Worm (Caenorhabditis elegans) whole organism, late embryonic: ENCODE data around the gene B0336.7.

Source experiments
- C08G9.2 ChIP-seq: sonication (generic microtip); optimal IDR thresholded peaks from 2 replicates; lab custom pipeline; 2016; ENCODE audit warnings: mild to moderate bottlenecking, missing genetic modification characterization, moderate library complexity, missing compliant biosample characterization
- C38D4.7 ChIP-seq: fragments of 200-800 bp; sonication (Bioruptor generic); optimal IDR thresholded peaks from 2 replicates; lab custom pipeline; 2018; ENCODE audit warnings: mild to moderate bottlenecking, missing genetic modification characterization, moderate library complexity, missing compliant biosample characterization
- F13H6.1 ChIP-seq: sonication (generic microtip); optimal IDR thresholded peaks from 2 replicates; lab custom pipeline; 2016; ENCODE audit warnings: missing genetic modification characterization, missing compliant biosample characterization
- K09A11.1 ChIP-seq: sonication (generic microtip); optimal IDR thresholded peaks from 2 replicates; lab custom pipeline; 2017; ENCODE audit warnings: antibody characterized with exemption, mild to moderate bottlenecking, missing genetic modification characterization, missing compliant biosample characterization; ENCODE audit not compliant: insufficient read depth
- T23F11.4 ChIP-seq: fragments of 200-800 bp; sonication (Bioruptor generic); optimal IDR thresholded peaks from 2 replicates; lab custom pipeline; 2018; ENCODE audit warnings: mild to moderate bottlenecking, missing genetic modification characterization, missing compliant biosample characterization
- Y22D7AL.16 ChIP-seq: sonication (generic microtip); optimal IDR thresholded peaks from 2 replicates; lab custom pipeline; 2016; ENCODE audit warnings: missing genetic modification characterization, missing compliant biosample characterization
- ahr-1 ChIP-seq: sonication (generic microtip); optimal IDR thresholded peaks from 2 replicates; lab custom pipeline; 2016; ENCODE audit warnings: missing genetic modification characterization, missing compliant biosample characterization
- ceh-14 ChIP-seq: sonication (generic microtip); optimal IDR thresholded peaks from 2 replicates; lab custom pipeline; 2016; ENCODE audit warnings: missing genotype, missing genetic modification characterization, missing compliant biosample characterization
- ceh-2 ChIP-seq: sonication (generic microtip); optimal IDR thresholded peaks from 2 replicates; lab custom pipeline; 2016; ENCODE audit warnings: missing genotype, missing genetic modification characterization, missing compliant biosample characterization
- ceh-31 ChIP-seq: sonication (generic microtip); optimal IDR thresholded peaks from 2 replicates; lab custom pipeline; 2016; ENCODE audit warnings: missing genetic modification characterization, missing compliant biosample characterization
- ceh-34 ChIP-seq: sonication (generic microtip); optimal IDR thresholded peaks from 2 replicates; lab custom pipeline; 2016; ENCODE audit warnings: mild to moderate bottlenecking, missing genetic modification characterization, missing compliant biosample characterization
- ceh-45 ChIP-seq: fragments of 200-800 bp; sonication (Bioruptor generic); IDR thresholded peaks from 2 replicates; pipeline ENCODE4 v1.3.6; 2022; ENCODE audit warnings: missing genetic modification reagents, missing genetic modification characterization, missing compliant biosample characterization
- ceh-6 ChIP-seq: fragments of 200-800 bp; sonication (Bioruptor generic); optimal IDR thresholded peaks from 2 replicates; lab custom pipeline; 2018; ENCODE audit warnings: mild to moderate bottlenecking, missing genetic modification characterization, missing compliant biosample characterization
- che-1 ChIP-seq: sonication (generic microtip); optimal IDR thresholded peaks from 2 replicates; lab custom pipeline; 2016; ENCODE audit warnings: mild to moderate bottlenecking, missing genetic modification characterization, missing compliant biosample characterization
- dve-1 ChIP-seq: sonication (generic microtip); optimal IDR thresholded peaks from 2 replicates; lab custom pipeline; 2017; ENCODE audit warnings: antibody characterized with exemption, mild to moderate bottlenecking, missing genetic modification characterization, missing compliant biosample characterization
- elt-2 ChIP-seq: sonication (generic microtip); optimal IDR thresholded peaks from 2 replicates; lab custom pipeline; 2016; ENCODE audit warnings: missing genetic modification reagents, missing genetic modification characterization, missing compliant biosample characterization
- elt-4 ChIP-seq: sonication (generic microtip); optimal IDR thresholded peaks from 2 replicates; lab custom pipeline; 2016; ENCODE audit warnings: missing genetic modification characterization, missing compliant biosample characterization
- ets-4 ChIP-seq: sonication (generic microtip); optimal IDR thresholded peaks from 2 replicates; lab custom pipeline; 2016; ENCODE audit warnings: missing genetic modification characterization, missing compliant biosample characterization
- eyg-1 ChIP-seq: sonication (generic microtip); optimal IDR thresholded peaks from 2 replicates; lab custom pipeline; 2016; ENCODE audit warnings: missing genotype, missing genetic modification characterization, missing compliant biosample characterization
- fax-1 ChIP-seq: sonication (generic microtip); optimal IDR thresholded peaks from 2 replicates; lab custom pipeline; 2016; ENCODE audit warnings: missing genotype, missing genetic modification characterization, missing compliant biosample characterization
- fkh-6 ChIP-seq: sonication (generic microtip); optimal IDR thresholded peaks from 2 replicates; lab custom pipeline; 2016; ENCODE audit warnings: missing genetic modification characterization, missing compliant biosample characterization
- hlh-15 ChIP-seq: sonication (generic microtip); optimal IDR thresholded peaks from 2 replicates; lab custom pipeline; 2016; ENCODE audit warnings: missing genetic modification characterization, missing compliant biosample characterization
- hlh-6 ChIP-seq: sonication (generic microtip); optimal IDR thresholded peaks from 2 replicates; lab custom pipeline; 2016; ENCODE audit warnings: missing genotype, missing genetic modification characterization, missing compliant biosample characterization
- hlh-8 ChIP-seq: sonication (generic microtip); optimal IDR thresholded peaks from 2 replicates; lab custom pipeline; 2016; ENCODE audit warnings: missing genotype, missing genetic modification characterization, missing compliant biosample characterization
- lim-6 ChIP-seq: sonication (generic microtip); optimal IDR thresholded peaks from 2 replicates; lab custom pipeline; 2016; ENCODE audit warnings: missing genetic modification characterization, missing compliant biosample characterization
- madf-2 ChIP-seq: sonication (generic microtip); optimal IDR thresholded peaks from 2 replicates; lab custom pipeline; 2017; ENCODE audit warnings: missing genetic modification characterization, missing compliant biosample characterization
- mec-3 ChIP-seq: sonication (generic microtip); optimal IDR thresholded peaks from 2 replicates; lab custom pipeline; 2016; ENCODE audit warnings: borderline replicate concordance, missing genetic modification characterization, missing compliant biosample characterization
- nfya-1 ChIP-seq: sonication (generic microtip); optimal IDR thresholded peaks from 2 replicates; lab custom pipeline; 2017; ENCODE audit warnings: missing genetic modification characterization, mild to moderate bottlenecking, missing compliant biosample characterization, antibody characterized with exemption, moderate library complexity
- odd-2 ChIP-seq: sonication (generic microtip); optimal IDR thresholded peaks from 2 replicates; lab custom pipeline; 2017; ENCODE audit warnings: antibody characterized with exemption, mild to moderate bottlenecking, missing genetic modification characterization, missing compliant biosample characterization
- pag-3 ChIP-seq: sonication (generic microtip); optimal IDR thresholded peaks from 2 replicates; lab custom pipeline; 2016; ENCODE audit warnings: missing compliant biosample characterization, missing genetic modification characterization, borderline replicate concordance
- pat-9 ChIP-seq: fragments of 200-800 bp; sonication (Bioruptor generic); optimal IDR thresholded peaks from 2 replicates; lab custom pipeline; 2018; ENCODE audit warnings: mild to moderate bottlenecking, missing genetic modification characterization, moderate library complexity, missing compliant biosample characterization
- pax-1 ChIP-seq: fragments of 150-350 bp; optimal IDR thresholded peaks from 2 replicates; lab custom pipeline; 2014; ENCODE audit warnings: missing biosample characterization, missing genetic modification characterization
- pha-2 ChIP-seq: sonication (generic microtip); optimal IDR thresholded peaks from 2 replicates; lab custom pipeline; 2017; ENCODE audit warnings: mild to moderate bottlenecking, missing genetic modification characterization, missing compliant biosample characterization
- pqm-1 ChIP-seq: sonication (generic microtip); optimal IDR thresholded peaks from 2 replicates; lab custom pipeline; 2016; ENCODE audit warnings: missing genetic modification characterization, missing compliant biosample characterization
- ref-2 ChIP-seq: sonication (generic microtip); optimal IDR thresholded peaks from 2 replicates; lab custom pipeline; 2016; ENCODE audit warnings: missing genetic modification characterization, missing compliant biosample characterization
- sox-2 ChIP-seq: fragments of 200-800 bp; sonication (Bioruptor generic); IDR thresholded peaks from 2 replicates; pipeline ENCODE4 v1.3.6; 2022; ENCODE audit warnings: missing genetic modification reagents, missing genetic modification characterization, missing compliant biosample characterization
- sox-4 ChIP-seq: sonication (generic microtip); optimal IDR thresholded peaks from 2 replicates; lab custom pipeline; 2017; ENCODE audit warnings: mild to moderate bottlenecking, missing genetic modification characterization, inconsistent platforms, missing compliant biosample characterization
- syd-9 ChIP-seq: sonication (generic microtip); optimal IDR thresholded peaks from 2 replicates; lab custom pipeline; 2016; ENCODE audit warnings: mild to moderate bottlenecking, missing genetic modification characterization, moderate library complexity, missing compliant biosample characterization
- tbx-2 ChIP-seq: sonication (generic microtip); optimal IDR thresholded peaks from 2 replicates; lab custom pipeline; 2016; ENCODE audit warnings: missing genetic modification characterization, missing compliant biosample characterization
- unc-42 ChIP-seq: sonication (generic microtip); optimal IDR thresholded peaks from 2 replicates; lab custom pipeline; 2016; ENCODE audit warnings: missing genotype, missing genetic modification characterization, missing compliant biosample characterization
- unc-55 ChIP-seq: sonication (generic microtip); optimal IDR thresholded peaks from 2 replicates; lab custom pipeline; 2017; ENCODE audit warnings: missing biosample characterization, missing genetic modification reagents, missing genetic modification characterization

Gene B0336.7

ce11 chrIII:5674196-5674595, 23.0 kb downstream of the B0336.7 start:
- TF ChIP-seq pat-9 (no peak), ceh-34 (no peak), unc-55 (GFP tag; lab: Kevin White, UChicago) (no peak), mec-3 (tag; lab: Kevin White, UChicago) (no peak), ref-2 (tag; lab: Kevin White, UChicago) (no peak), ahr-1 (no peak), ceh-2 (tag; lab: Kevin White, UChicago) (no peak), hlh-6 (no peak), ceh-6 (no peak), syd-9 (no peak), elt-4 (no peak), pax-1 (tag; lab: Kevin White, UChicago) (no peak), pha-2 (tag; lab: Kevin White, UChicago) (no peak), pag-3 (tag; lab: Kevin White, UChicago) (no peak), sox-2 (GFP tag; lab: Robert Waterston, UW) (no peak), hlh-8 (tag; lab: Kevin White, UChicago) (no peak), ceh-45 (GFP tag; lab: Robert Waterston, UW) (no peak), K09A11.1 (tag; lab: Kevin White, UChicago) (no peak), fkh-6 (tag; lab: Kevin White, UChicago) (no peak), F13H6.1 (tag; lab: Kevin White, UChicago) (no peak)
- TF ChIP-seq, all 69 proteins: peak for 0

DNA sequence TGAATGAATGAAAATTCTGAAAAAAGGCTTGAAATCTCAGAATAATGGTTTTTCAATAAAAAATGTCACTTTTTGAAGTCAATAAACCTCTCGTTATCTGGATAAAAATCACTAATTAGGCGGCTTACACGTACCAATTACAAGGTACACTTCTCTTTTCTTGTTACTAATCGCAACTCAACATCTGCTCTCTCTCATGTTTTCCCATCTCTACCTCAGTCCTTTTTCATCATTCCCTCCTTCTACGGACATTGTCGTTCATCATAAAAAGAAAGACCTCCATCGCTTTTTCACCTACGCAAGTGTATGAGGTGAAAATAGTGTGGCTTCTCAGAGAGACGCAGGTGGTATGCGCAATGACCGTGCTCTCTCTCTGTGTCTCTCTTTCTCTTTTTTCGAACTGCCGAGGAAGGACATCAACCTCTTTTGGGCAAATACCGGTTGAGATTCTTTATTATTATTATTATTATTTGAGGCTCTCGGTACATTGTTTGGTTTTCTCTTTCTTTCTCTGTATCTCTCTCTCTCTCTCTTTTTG, 29.1 kb downstream of the B0336.7 start:
- peak; percentile 54 for TF ChIP-seq tbx-2 (tag; lab: Kevin White, UChicago)
- no peak for TF ChIP-seq pqm-1
- TF ChIP-seq nfya-1, result peak; percentile 30
- peak; percentile 19 for TF ChIP-seq unc-55 (GFP tag; lab: Kevin White, UChicago)

ce11 chrIII:5665710-5666109, 31.5 kb downstream of the B0336.7 start:
- TF ChIP-seq unc-42 (tag; lab: Kevin White, UChicago) (peak; percentile 52), ceh-14 (tag; lab: Kevin White, UChicago) (no peak), ceh-31 (tag; lab: Kevin White, UChicago) (peak; percentile 7)

ce11 chrIII:5665278-5665677, 31.9 kb downstream of the B0336.7 start:
- TF ChIP-seq ets-4 (tag; lab: Kevin White, UChicago) (peak; percentile 23), C38D4.7 (GFP tag; lab: Kevin White, UChicago) (no peak)

- TF ChIP-seq odd-2 (tag; lab: Kevin White, UChicago) (no peak), hlh-15 (tag; lab: Kevin White, UChicago) (no peak), T23F11.4 (GFP tag; lab: Kevin White, UChicago) (no peak), elt-2 (tag; lab: Kevin White, UChicago) (no peak), ets-4 (tag; lab: Kevin White, UChicago) (no peak), C08G9.2 (tag; lab: Kevin White, UChicago) (no peak), fax-1 (tag; lab: Kevin White, UChicago) (no peak), che-1 (tag; lab: Kevin White, UChicago) (no peak), elt-4 (no peak), Y22D7AL.16 (tag; lab: Kevin White, UChicago) (no peak), madf-2 (no peak), lim-6 (tag; lab: Kevin White, UChicago) (no peak), eyg-1 (tag; lab: Kevin White, UChicago) (no peak), hlh-8 (tag; lab: Kevin White, UChicago) (no peak), dve-1 (tag; lab: Kevin White, UChicago) (no peak), sox-4 (tag; lab: Kevin White, UChicago) (no peak)
Measured at ce11 chrIII:5663933-5664332, 33.2 kb downstream of the B0336.7 start, which contains the start of gene par-3. Gene par-3, plus strand, starts transcription at chrIII:5664233.
